Fruit fly (Drosophila melanogaster): Measurements from ENCODE around the gene Eip63F-1.

DNA sequence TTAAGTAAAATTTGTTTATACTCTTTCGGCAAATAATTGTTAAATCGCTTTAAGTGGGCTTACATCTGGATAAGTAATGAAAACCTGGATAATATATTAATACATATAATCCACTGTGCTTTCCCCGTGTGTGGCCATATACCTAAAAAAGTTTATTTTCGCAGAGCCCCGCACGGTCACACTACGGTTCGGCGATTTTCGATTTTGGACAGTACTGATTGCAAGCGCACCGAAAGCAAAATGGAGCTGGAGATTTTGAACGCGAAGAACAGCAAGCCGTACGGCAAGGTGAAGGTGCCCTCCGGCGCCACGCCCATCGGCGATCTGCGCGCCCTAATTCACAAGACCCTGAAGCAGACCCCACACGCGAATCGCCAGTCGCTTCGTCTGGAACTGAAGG, 32.1 kb downstream of the Eip63F-1 start, which contains the start of gene Sc2:
- no peak for TF ChIP-seq Eip75B (GFP tag; optimal IDR thresholded peaks at IDR 0.05)
- TF ChIP-seq CG8319 (GFP tag; optimal IDR thresholded peaks at IDR 0.05), result no peak
- no peak for TF ChIP-seq CG32006 (GFP tag; optimal IDR thresholded peaks at IDR 0.05)
- no peak for TF ChIP-seq CG16779 (tag; optimal IDR thresholded peaks at IDR 0.05)
- no peak for TF ChIP-seq CG34406 (GFP tag; optimal IDR thresholded peaks at IDR 0.05)
- TF ChIP-seq OdsH (GFP tag; optimal IDR thresholded peaks at IDR 0.05), result no peak

Measured in whole organism, prepupa.